Fruit fly (Drosophila melanogaster): ENCODE measurements around the gene brwl.
A peak's percentile ranks its signal among the peaks of the same experiment; 100 is the strongest.

The brwl gene

dm6 chr2L:9569588-9570434 lies 1.1 kb downstream of the brwl start (continued):
- peak; percentile 74 for TF ChIP-seq Ravus (GFP tag; IDR thresholded peaks at IDR 0.05)
- 0 out of 2 replicates have a peak, but pooled peaks have one; percentile 7 for TF ChIP-seq ham (GFP tag; IDR thresholded peaks at IDR 0.05)
- TF ChIP-seq wdn (GFP tag; IDR thresholded peaks at IDR 0.05), result no peak; the same call in 1 of the 2 replicates
- TF ChIP-seq grn (GFP tag; optimal IDR thresholded peaks at IDR 0.05), result peak; percentile 64
- peak; percentile 81 for TF ChIP-seq CG2116 (GFP tag; optimal IDR thresholded peaks at IDR 0.05)
- TF ChIP-seq CG15073 (GFP tag; optimal IDR thresholded peaks at IDR 0.05), result peak; percentile 62
- peak; percentile 67 for TF ChIP-seq Lhr (GFP tag; optimal IDR thresholded peaks at IDR 0.05)
- TF ChIP-seq crc (GFP tag; optimal IDR thresholded peaks at IDR 0.05), result peak; percentile 58
- peak; percentile 89 for TF ChIP-seq CG12219 (GFP tag; optimal IDR thresholded peaks at IDR 0.05)
- peak; percentile 92 for TF ChIP-seq CG17568 (GFP tag; optimal IDR thresholded peaks at IDR 0.05)
- peak; percentile 91 for TF ChIP-seq CG8359 (GFP tag; optimal IDR thresholded peaks at IDR 0.05; ENCODE audit: borderline replicate concordance)
- TF ChIP-seq sim (GFP tag; IDR thresholded peaks at IDR 0.05), result peak; percentile 76; the same call in 1 of the 2 replicates
- peak; percentile 77 for TF ChIP-seq Mes4 (GFP tag; optimal IDR thresholded peaks at IDR 0.05)
- TF ChIP-seq CG7928 (GFP tag; optimal IDR thresholded peaks at IDR 0.05), result peak; percentile 77
- TF ChIP-seq CG14014 (GFP tag; IDR thresholded peaks at IDR 0.05), result peak; percentile 92
- TF ChIP-seq stwl (tag; optimal IDR thresholded peaks at IDR 0.05), result peak; percentile 56
- TF ChIP-seq Dll (GFP tag; IDR thresholded peaks at IDR 0.05; ENCODE audit: partially characterized antibody), result 0 out of 4 replicates have a peak, but pooled peaks have one; percentile 45
- TF ChIP-seq CG32532 (GFP tag; IDR thresholded peaks at IDR 0.05), result peak; percentile 94
- TF ChIP-seq Gsc (GFP tag; IDR thresholded peaks at IDR 0.05), result peak; percentile 66
- TF ChIP-seq Optix (GFP tag; IDR thresholded peaks at IDR 0.05), result no peak
- no peak; the same call in 2 of the 3 replicates for TF ChIP-seq CG14860 (GFP tag; IDR thresholded peaks at IDR 0.05; ENCODE audit: partially characterized antibody)
- TF ChIP-seq lola (GFP tag; optimal IDR thresholded peaks at IDR 0.05), result peak in 1 of 3 experiments; percentile 95
- TF ChIP-seq CG11093 (GFP tag; IDR thresholded peaks at IDR 0.05), result peak; percentile 77
- TF ChIP-seq gcm2 (GFP tag; optimal IDR thresholded peaks at IDR 0.05), result peak; percentile 97
- TF ChIP-seq Elba2 (GFP tag; optimal IDR thresholded peaks at IDR 0.05), result peak; percentile 80
- peak; percentile 83 for TF ChIP-seq CrebB (tag; optimal IDR thresholded peaks at IDR 0.05)
- TF ChIP-seq oc (tag; optimal IDR thresholded peaks at IDR 0.05), result peak; percentile 88
- peak; percentile 98 for TF ChIP-seq CG13775 (GFP tag; optimal IDR thresholded peaks at IDR 0.05)
- peak; percentile 89 for TF ChIP-seq E2f1 (GFP tag; IDR thresholded peaks at IDR 0.05)
- peak; percentile 19 for TF ChIP-seq BEAF-32 (GFP tag; optimal IDR thresholded peaks at IDR 0.05)
- no peak for TF ChIP-seq zf30C (GFP tag; optimal IDR thresholded peaks at IDR 0.05)
- TF ChIP-seq Dbx (GFP tag; IDR thresholded peaks at IDR 0.05), result peak; percentile 92
- TF ChIP-seq Bdp1 (GFP tag; optimal IDR thresholded peaks at IDR 0.05), result peak; percentile 78
- TF ChIP-seq Awh (GFP tag; IDR thresholded peaks at IDR 0.05), result peak; percentile 88
- TF ChIP-seq CG8924 (tag; optimal IDR thresholded peaks at IDR 0.05), result peak; percentile 98
- TF ChIP-seq trem (tag; optimal IDR thresholded peaks at IDR 0.05), result peak; percentile 91
- TF ChIP-seq Drgx (GFP tag; IDR thresholded peaks at IDR 0.05), result peak; percentile 92
- peak; percentile 91 for TF ChIP-seq gsb (GFP tag; IDR thresholded peaks at IDR 0.05)
- TF ChIP-seq CG18619 (GFP tag; optimal IDR thresholded peaks at IDR 0.05), result peak; percentile 97
- TF ChIP-seq CG10654 (GFP tag; optimal IDR thresholded peaks at IDR 0.05), result peak; percentile 90
- TF ChIP-seq CG12236 (GFP tag; optimal IDR thresholded peaks at IDR 0.05), result peak; percentile 37
- TF ChIP-seq CG5245 (GFP tag; optimal IDR thresholded peaks at IDR 0.05), result peak; percentile 92
- TF ChIP-seq CG2129 (GFP tag; IDR thresholded peaks at IDR 0.05; ENCODE audit: partially characterized antibody), result no peak
- peak; percentile 83 for TF ChIP-seq schlank (tag; optimal IDR thresholded peaks at IDR 0.05)
- peak; percentile 34 for TF ChIP-seq CG1603 (tag; optimal IDR thresholded peaks at IDR 0.05)
- peak; percentile 93 for TF ChIP-seq Ptx1 (GFP tag; IDR thresholded peaks at IDR 0.05)
- peak; percentile 95 for TF ChIP-seq CG2120 (GFP tag; optimal IDR thresholded peaks at IDR 0.05)
- no peak for TF ChIP-seq Lpt (GFP tag; optimal IDR thresholded peaks at IDR 0.05)
- TF ChIP-seq fu2 (GFP tag; optimal IDR thresholded peaks at IDR 0.05), result peak; percentile 64
